Worm (Caenorhabditis elegans) whole organism, L2 larva: ENCODE data around the gene Y60A3A.25.

Experiments
- Y55F3AM.14 ChIP-seq: fragments of 200-800 bp; sonication (Bioruptor generic); optimal IDR thresholded peaks from 2 replicates; lab custom pipeline; 2018; ENCODE audit warnings: mild to moderate bottlenecking, missing genetic modification characterization, missing compliant biosample characterization
- ZK546.5 ChIP-seq: sonication (generic microtip); optimal IDR thresholded peaks from 2 replicates; lab custom pipeline; 2017; ENCODE audit warnings: missing biosample characterization, missing genetic modification characterization
- aly-2 ChIP-seq: fragments of 150-350 bp; optimal IDR thresholded peaks from 2 replicates; lab custom pipeline; 2014; ENCODE audit warnings: missing biosample characterization, missing genetic modification characterization
- ama-1 ChIP-seq: fragments of 150-350 bp; optimal IDR thresholded peaks from 2 replicates; lab custom pipeline; 2018; ENCODE audit warnings: inconsistent platforms
- ceh-82 ChIP-seq: fragments of 150-350 bp; optimal IDR thresholded peaks from 2 replicates; lab custom pipeline; 2014; ENCODE audit warnings: missing biosample characterization, missing genetic modification characterization
- crh-2 ChIP-seq: sonication (generic microtip); optimal IDR thresholded peaks from 2 replicates; lab custom pipeline; 2017; ENCODE audit warnings: missing biosample characterization, missing genetic modification characterization
- egl-27 ChIP-seq: sonication (generic microtip); optimal IDR thresholded peaks from 3 replicates; lab custom pipeline; 2017; ENCODE audit warnings: missing biosample characterization, missing genetic modification reagents, missing genetic modification characterization
- elt-1 ChIP-seq: fragments of 150-350 bp; optimal IDR thresholded peaks from 2 replicates; lab custom pipeline; 2014; ENCODE audit warnings: missing biosample characterization, missing genetic modification characterization
- elt-3 ChIP-seq: sonication (generic microtip); optimal IDR thresholded peaks from 2 replicates; lab custom pipeline; 2017; ENCODE audit warnings: missing biosample characterization, missing genetic modification characterization
- gmeb-1 ChIP-seq: fragments of 150-350 bp; optimal IDR thresholded peaks from 2 replicates; lab custom pipeline; 2014; ENCODE audit warnings: missing biosample characterization, missing genetic modification characterization
- lin-11 ChIP-seq: fragments of 150-350 bp; sonication (generic microtip); optimal IDR thresholded peaks from 2 replicates; lab custom pipeline; 2014; ENCODE audit warnings: missing biosample characterization, missing genetic modification characterization, inconsistent platforms, mixed read lengths
- lin-13 ChIP-seq: fragments of 150-350 bp; optimal IDR thresholded peaks from 2 replicates; lab custom pipeline; 2014; ENCODE audit warnings: missing biosample characterization, missing genetic modification reagents, missing genetic modification characterization
- lin-39 ChIP-seq: fragments of 150-350 bp; optimal IDR thresholded peaks from 2 replicates; lab custom pipeline; 2014; ENCODE audit warnings: missing biosample characterization, missing genetic modification reagents, missing genetic modification characterization
- lsy-2 ChIP-seq, 2 experiments: fragments of 150-350 bp in 1 of 2; sonication (generic microtip) in 1 of 2; optimal IDR thresholded peaks; 2 replicates each; lab custom pipeline; 2014 to 2017; ENCODE audit warnings: missing biosample characterization in 2 of 2, missing genetic modification characterization in 2 of 2
- mab-5 ChIP-seq: fragments of 150-350 bp; optimal IDR thresholded peaks from 2 replicates; lab custom pipeline; 2014; ENCODE audit warnings: missing biosample characterization, missing genetic modification characterization
- mdl-1 ChIP-seq, 2 experiments: fragments of 150-350 bp in 1 of 2; sonication (generic microtip) in 1 of 2; optimal IDR thresholded peaks; 2 replicates each; lab custom pipeline; 2017; ENCODE audit warnings: missing biosample characterization in 2 of 2, missing genetic modification characterization in 2 of 2
- nhr-10 ChIP-seq: sonication (generic microtip); optimal IDR thresholded peaks from 2 replicates; lab custom pipeline; 2017; ENCODE audit warnings: missing biosample characterization, missing genetic modification characterization
- nhr-129 ChIP-seq: fragments of 150-350 bp; optimal IDR thresholded peaks from 2 replicates; lab custom pipeline; 2014; ENCODE audit warnings: missing biosample characterization, missing genetic modification characterization
- nhr-21 ChIP-seq: fragments of 150-350 bp; optimal IDR thresholded peaks from 2 replicates; lab custom pipeline; 2014; ENCODE audit warnings: missing biosample characterization, missing genetic modification characterization
- nhr-23 ChIP-seq: fragments of 150-350 bp; optimal IDR thresholded peaks from 2 replicates; lab custom pipeline; 2014; ENCODE audit warnings: missing biosample characterization, missing genetic modification reagents, missing genetic modification characterization
- nhr-237 ChIP-seq: fragments of 150-350 bp; optimal IDR thresholded peaks from 2 replicates; lab custom pipeline; 2014; ENCODE audit warnings: missing biosample characterization, missing genetic modification characterization
- nhr-25 ChIP-seq: fragments of 150-350 bp; sonication (generic microtip); optimal IDR thresholded peaks from 3 replicates; lab custom pipeline; 2014; ENCODE audit warnings: missing biosample characterization, missing genetic modification characterization
- nhr-77 ChIP-seq: fragments of 150-350 bp; optimal IDR thresholded peaks from 2 replicates; lab custom pipeline; 2014; ENCODE audit warnings: missing biosample characterization, missing genetic modification characterization
- peb-1 ChIP-seq: fragments of 150-350 bp; optimal IDR thresholded peaks from 2 replicates; lab custom pipeline; 2014; ENCODE audit warnings: missing biosample characterization, missing genetic modification characterization
- sem-4 ChIP-seq: fragments of 150-350 bp; optimal IDR thresholded peaks from 2 replicates; lab custom pipeline; 2014; ENCODE audit warnings: missing biosample characterization, missing genetic modification reagents, missing genetic modification characterization
- sma-3 ChIP-seq: sonication (generic microtip); optimal IDR thresholded peaks from 2 replicates; lab custom pipeline; 2016; ENCODE audit warnings: missing genetic modification reagents, missing genetic modification characterization, missing compliant biosample characterization
- sma-9 ChIP-seq, 2 experiments: fragments of 150-350 bp in 1 of 2; sonication (generic microtip) in 1 of 2; optimal IDR thresholded peaks; 2 replicates each; lab custom pipeline; 2014 to 2016; ENCODE audit warnings: missing genetic modification characterization in 2 of 2, mild to moderate bottlenecking in 1 of 2, missing biosample characterization in 1 of 2, missing compliant biosample characterization in 1 of 2, missing genetic modification reagents in 1 of 2, moderate library complexity in 1 of 2
- snpc-4 ChIP-seq: fragments of 150-350 bp; optimal IDR thresholded peaks from 2 replicates; lab custom pipeline; 2014; ENCODE audit warnings: missing biosample characterization, missing genetic modification characterization
- unc-39 ChIP-seq: fragments of 150-350 bp; optimal IDR thresholded peaks from 2 replicates; lab custom pipeline; 2014; ENCODE audit warnings: missing biosample characterization, missing genetic modification characterization
- unc-55 ChIP-seq: fragments of 150-350 bp; sonication (generic microtip); optimal IDR thresholded peaks from 3 replicates; lab custom pipeline; 2014; ENCODE audit warnings: missing biosample characterization, missing genetic modification reagents, missing genetic modification characterization
- unc-62 ChIP-seq: fragments of 150-350 bp; optimal IDR thresholded peaks from 2 replicates; lab custom pipeline; 2014; ENCODE audit warnings: missing biosample characterization, missing genetic modification reagents, missing genetic modification characterization
- zag-1 ChIP-seq: fragments of 150-350 bp; optimal IDR thresholded peaks from 2 replicates; lab custom pipeline; 2014; ENCODE audit warnings: missing biosample characterization, missing genetic modification characterization
- ztf-1 ChIP-seq: fragments of 200-800 bp; sonication (Bioruptor generic); conservative IDR thresholded peaks from 2 replicates; pipeline ENCODE4 v1.3.6; 2022; ENCODE audit warnings: missing genetic modification characterization, missing compliant biosample characterization
- ztf-11 ChIP-seq: sonication (generic microtip); optimal IDR thresholded peaks from 2 replicates; lab custom pipeline; 2017; ENCODE audit warnings: missing biosample characterization, missing genetic modification characterization
- ztf-4 ChIP-seq: fragments of 150-350 bp; optimal IDR thresholded peaks from 2 replicates; lab custom pipeline; 2014; ENCODE audit warnings: missing biosample characterization, missing genetic modification characterization

Gene Y60A3A.25

DNA sequence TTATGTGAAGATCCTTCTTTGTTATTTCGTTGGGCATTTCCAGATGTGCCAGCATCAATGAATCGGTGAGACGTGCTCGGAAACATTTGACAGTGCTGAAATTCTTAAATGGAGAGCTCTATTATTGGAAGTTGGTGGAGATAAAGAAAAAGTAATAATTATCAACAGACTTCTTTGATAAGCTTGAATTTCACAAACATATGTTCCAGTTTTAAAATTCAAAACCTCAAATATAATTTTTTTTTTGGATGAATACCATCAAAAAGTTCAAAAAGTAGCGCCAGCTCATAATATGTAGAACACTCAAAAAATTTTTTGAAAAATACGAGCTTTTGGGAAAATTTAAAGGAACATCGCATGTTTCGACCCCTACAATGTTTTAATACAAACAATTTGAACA is at the start of gene Y60A3A.25:
Y60A3A.25 (minus strand) TSS at position 101 of the 400 bp plus-strand sequence.
- TF ChIP-seq unc-39 (tag; lab: Kevin White, UChicago): no peak
- TF ChIP-seq snpc-4 (tag; lab: Kevin White, UChicago): no peak
- no peak for TF ChIP-seq nhr-21 (tag; lab: Kevin White, UChicago)
- TF ChIP-seq lsy-2 (tag; optimal IDR thresholded peaks at IDR 0.05; lab: Kevin White, UChicago): no peak
- TF ChIP-seq aly-2 (tag; lab: Kevin White, UChicago): no peak
- no peak for TF ChIP-seq nhr-129 (tag; lab: Kevin White, UChicago)
- no peak for TF ChIP-seq sma-3 (GFP tag; lab: Kevin White, UChicago)
- TF ChIP-seq Y55F3AM.14: no peak
- no peak for TF ChIP-seq nhr-77 (tag; lab: Kevin White, UChicago)
- no peak for TF ChIP-seq elt-1 (tag; lab: Kevin White, UChicago)
- TF ChIP-seq nhr-237: no peak
- no peak for TF ChIP-seq nhr-23
- TF ChIP-seq, all 48 proteins: peak for 0

ce11 chrV:20037287-20037686 is 43.3 kb upstream of the Y60A3A.25 start, which contains the start of gene Y113G7A.16:
Gene Y113G7A.16 (plus strand): TSS chrV:20037587.
- TF ChIP-seq sma-3 (GFP tag; lab: Kevin White, UChicago): no peak
- TF ChIP-seq sem-4 (tag; lab: Kevin White, UChicago): no peak
- no peak for TF ChIP-seq ZK546.5 (tag; lab: Kevin White, UChicago)
- TF ChIP-seq mdl-1 (tag; optimal IDR thresholded peaks at IDR 0.05; lab: Kevin White, UChicago): no peak
- TF ChIP-seq nhr-25 (tag; lab: Kevin White, UChicago): no peak
- TF ChIP-seq lin-39 (tag; lab: Kevin White, UChicago): no peak
- no peak for TF ChIP-seq zag-1 (tag; lab: Kevin White, UChicago)
- no peak for TF ChIP-seq Y55F3AM.14

ce11 chrV:20034912-20035311 is 40.9 kb upstream of the Y60A3A.25 start:
- no peak for TF ChIP-seq unc-39 (tag; lab: Kevin White, UChicago)
- TF ChIP-seq nhr-237: no peak
- no peak for TF ChIP-seq nhr-77 (tag; lab: Kevin White, UChicago)
- TF ChIP-seq peb-1 (tag; lab: Kevin White, UChicago): no peak
- TF ChIP-seq ZK546.5 (tag; lab: Kevin White, UChicago): no peak
- no peak for TF ChIP-seq nhr-10
- no peak for TF ChIP-seq gmeb-1 (tag; lab: Kevin White, UChicago)
- no peak for TF ChIP-seq snpc-4 (tag; lab: Kevin White, UChicago)
- TF ChIP-seq crh-2 (tag; lab: Kevin White, UChicago): no peak
- TF ChIP-seq nhr-25 (tag; lab: Kevin White, UChicago): no peak
- TF ChIP-seq egl-27 (tag; lab: Kevin White, UChicago): no peak
- no peak for TF ChIP-seq ama-1 (lab: Kevin White, UChicago)
- TF ChIP-seq unc-55 (GFP tag; lab: Kevin White, UChicago): no peak
- TF ChIP-seq, all 48 proteins: peak for 0

DNA sequence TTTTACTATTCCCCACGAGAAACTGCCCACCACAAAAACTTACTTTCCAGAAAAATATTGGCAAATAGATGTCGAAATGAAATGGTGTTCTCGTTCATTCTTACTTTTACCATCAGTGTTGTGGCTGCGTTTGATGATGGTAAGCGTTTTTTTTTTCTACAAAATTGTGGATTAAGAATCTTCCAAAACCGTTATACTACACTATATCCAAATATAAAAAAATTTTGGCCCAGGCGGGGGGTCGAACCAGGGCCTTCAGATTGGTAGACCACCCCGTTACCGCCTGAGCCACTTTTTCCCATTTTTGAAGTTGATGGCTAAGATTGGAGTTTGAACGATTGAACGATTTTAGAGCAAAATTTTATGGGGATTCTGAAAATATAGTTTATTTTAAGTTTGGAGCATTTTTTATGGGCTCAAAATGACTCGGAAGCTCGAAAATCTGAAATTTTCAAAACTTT is 29.0 kb upstream of the Y60A3A.25 start, which contains the start of gene lgc-55:
lgc-55 (plus strand) TSS at position 51 of the 461 bp plus-strand sequence.
- TF ChIP-seq nhr-237 (no peak), lin-13 (GFP tag; lab: Kevin White, UChicago) (no peak), zag-1 (tag; lab: Kevin White, UChicago) (no peak), ztf-4 (tag; lab: Kevin White, UChicago) (no peak), sma-9 (GFP tag; optimal IDR thresholded peaks at IDR 0.05; lab: Kevin White, UChicago) (no peak), sma-9 (tag; optimal IDR thresholded peaks at IDR 0.05; lab: Kevin White, UChicago) (no peak), ceh-82 (no peak), egl-27 (tag; lab: Kevin White, UChicago) (no peak), nhr-129 (tag; lab: Kevin White, UChicago) (no peak), elt-1 (tag; lab: Kevin White, UChicago) (no peak), peb-1 (tag; lab: Kevin White, UChicago) (no peak)

ce11 chrV:20021347-20021746 is 27.4 kb upstream of the Y60A3A.25 start:
- TF ChIP-seq elt-1 (tag; lab: Kevin White, UChicago) (no peak), lin-13 (GFP tag; lab: Kevin White, UChicago) (no peak)

ce11 chrV:20011654-20012053 is 17.7 kb upstream of the Y60A3A.25 start, which contains the start of gene Y60A3A.21:
Gene Y60A3A.21 (plus strand): TSS chrV:20011954.
- TF ChIP-seq ztf-11 (no peak), unc-55 (GFP tag; lab: Kevin White, UChicago) (no peak), aly-2 (tag; lab: Kevin White, UChicago) (no peak), sma-3 (GFP tag; lab: Kevin White, UChicago) (no peak), elt-3 (tag; lab: Kevin White, UChicago) (no peak), snpc-4 (tag; lab: Kevin White, UChicago) (no peak), unc-62 (GFP tag; lab: Kevin White, UChicago) (no peak), ztf-4 (tag; lab: Kevin White, UChicago) (no peak), nhr-21 (tag; lab: Kevin White, UChicago) (no peak), zag-1 (tag; lab: Kevin White, UChicago) (no peak), mab-5 (tag; lab: Kevin White, UChicago) (no peak), crh-2 (tag; lab: Kevin White, UChicago) (no peak), ZK546.5 (tag; lab: Kevin White, UChicago) (no peak), lin-11 (no peak), lin-13 (GFP tag; lab: Kevin White, UChicago) (no peak), ztf-1 (GFP tag; lab: Robert Waterston, UW) (no peak), ceh-82 (no peak)
- TF ChIP-seq, all 48 proteins: peak for 0
